Worm (Caenorhabditis elegans) whole organism, L2 larva: ENCODE measurements around the gene zip-12.

Source experiments
- C34F6.9 ChIP-seq: fragments of 150-350 bp; optimal IDR thresholded peaks from 2 replicates; lab custom pipeline; 2014; ENCODE audit warnings: missing biosample characterization, missing genetic modification characterization
- F13H6.1 ChIP-seq: sonication (generic microtip); optimal IDR thresholded peaks from 2 replicates; lab custom pipeline; 2016; ENCODE audit warnings: missing genetic modification characterization, missing compliant biosample characterization
- ZK546.5 ChIP-seq: sonication (generic microtip); optimal IDR thresholded peaks from 2 replicates; lab custom pipeline; 2017; ENCODE audit warnings: missing biosample characterization, missing genetic modification characterization
- alr-1 ChIP-seq: fragments of 150-350 bp; optimal IDR thresholded peaks from 2 replicates; lab custom pipeline; 2014; ENCODE audit warnings: missing biosample characterization, missing genetic modification characterization
- blmp-1 ChIP-seq: sonication (generic microtip); optimal IDR thresholded peaks from 2 replicates; lab custom pipeline; 2017; ENCODE audit warnings: missing genetic modification characterization, mild to moderate bottlenecking, missing compliant biosample characterization, antibody characterized with exemption, moderate library complexity; ENCODE audit not compliant: insufficient read depth
- ceh-16 ChIP-seq: fragments of 150-350 bp; optimal IDR thresholded peaks from 2 replicates; lab custom pipeline; 2014; ENCODE audit warnings: missing biosample characterization, missing genetic modification characterization
- ceh-82 ChIP-seq: fragments of 150-350 bp; optimal IDR thresholded peaks from 2 replicates; lab custom pipeline; 2014; ENCODE audit warnings: missing biosample characterization, missing genetic modification characterization
- crh-2 ChIP-seq: sonication (generic microtip); optimal IDR thresholded peaks from 2 replicates; lab custom pipeline; 2017; ENCODE audit warnings: missing biosample characterization, missing genetic modification characterization
- dmd-4 ChIP-seq: sonication (generic microtip); optimal IDR thresholded peaks from 2 replicates; lab custom pipeline; 2017; ENCODE audit warnings: missing biosample characterization, missing genetic modification characterization
- egl-27 ChIP-seq: sonication (generic microtip); optimal IDR thresholded peaks from 3 replicates; lab custom pipeline; 2017; ENCODE audit warnings: missing biosample characterization, missing genetic modification reagents, missing genetic modification characterization
- elt-1 ChIP-seq: fragments of 150-350 bp; optimal IDR thresholded peaks from 2 replicates; lab custom pipeline; 2014; ENCODE audit warnings: missing biosample characterization, missing genetic modification characterization
- elt-3 ChIP-seq: sonication (generic microtip); optimal IDR thresholded peaks from 2 replicates; lab custom pipeline; 2017; ENCODE audit warnings: missing biosample characterization, missing genetic modification characterization
- fos-1 ChIP-seq: fragments of 150-350 bp; optimal IDR thresholded peaks from 2 replicates; lab custom pipeline; 2014; ENCODE audit warnings: missing biosample characterization, missing genetic modification characterization
- gmeb-1 ChIP-seq: fragments of 150-350 bp; optimal IDR thresholded peaks from 2 replicates; lab custom pipeline; 2014; ENCODE audit warnings: missing biosample characterization, missing genetic modification characterization
- lin-11 ChIP-seq: fragments of 150-350 bp; sonication (generic microtip); optimal IDR thresholded peaks from 2 replicates; lab custom pipeline; 2014; ENCODE audit warnings: missing biosample characterization, missing genetic modification characterization, inconsistent platforms, mixed read lengths
- lin-13 ChIP-seq: fragments of 150-350 bp; optimal IDR thresholded peaks from 2 replicates; lab custom pipeline; 2014; ENCODE audit warnings: missing biosample characterization, missing genetic modification reagents, missing genetic modification characterization
- lin-39 ChIP-seq: fragments of 150-350 bp; optimal IDR thresholded peaks from 2 replicates; lab custom pipeline; 2014; ENCODE audit warnings: missing biosample characterization, missing genetic modification reagents, missing genetic modification characterization
- lsy-2 ChIP-seq, 2 experiments: fragments of 150-350 bp in 1 of 2; sonication (generic microtip) in 1 of 2; optimal IDR thresholded peaks; 2 replicates each; lab custom pipeline; 2014 to 2017; ENCODE audit warnings: missing biosample characterization in 2 of 2, missing genetic modification characterization in 2 of 2
- mab-5 ChIP-seq: fragments of 150-350 bp; optimal IDR thresholded peaks from 2 replicates; lab custom pipeline; 2014; ENCODE audit warnings: missing biosample characterization, missing genetic modification characterization
- mbf-1 ChIP-seq: sonication (generic microtip); optimal IDR thresholded peaks from 2 replicates; lab custom pipeline; 2017; ENCODE audit warnings: missing biosample characterization, missing genetic modification characterization
- mdl-1 ChIP-seq, 2 experiments: fragments of 150-350 bp in 1 of 2; sonication (generic microtip) in 1 of 2; optimal IDR thresholded peaks; 2 replicates each; lab custom pipeline; 2017; ENCODE audit warnings: missing biosample characterization in 2 of 2, missing genetic modification characterization in 2 of 2
- nhr-10 ChIP-seq: sonication (generic microtip); optimal IDR thresholded peaks from 2 replicates; lab custom pipeline; 2017; ENCODE audit warnings: missing biosample characterization, missing genetic modification characterization
- nhr-11 ChIP-seq: fragments of 150-350 bp; optimal IDR thresholded peaks from 2 replicates; lab custom pipeline; 2014; ENCODE audit warnings: missing biosample characterization, missing genetic modification characterization
- nhr-12 ChIP-seq: fragments of 150-350 bp; optimal IDR thresholded peaks from 2 replicates; lab custom pipeline; 2014; ENCODE audit warnings: missing biosample characterization, missing genetic modification characterization
- nhr-129 ChIP-seq: fragments of 150-350 bp; optimal IDR thresholded peaks from 2 replicates; lab custom pipeline; 2014; ENCODE audit warnings: missing biosample characterization, missing genetic modification characterization
- nhr-21 ChIP-seq: fragments of 150-350 bp; optimal IDR thresholded peaks from 2 replicates; lab custom pipeline; 2014; ENCODE audit warnings: missing biosample characterization, missing genetic modification characterization
- nhr-23 ChIP-seq: fragments of 150-350 bp; optimal IDR thresholded peaks from 2 replicates; lab custom pipeline; 2014; ENCODE audit warnings: missing biosample characterization, missing genetic modification reagents, missing genetic modification characterization
- nhr-237 ChIP-seq: fragments of 150-350 bp; optimal IDR thresholded peaks from 2 replicates; lab custom pipeline; 2014; ENCODE audit warnings: missing biosample characterization, missing genetic modification characterization
- nhr-25 ChIP-seq: fragments of 150-350 bp; sonication (generic microtip); optimal IDR thresholded peaks from 3 replicates; lab custom pipeline; 2014; ENCODE audit warnings: missing biosample characterization, missing genetic modification characterization
- nhr-6 ChIP-seq: fragments of 150-350 bp; optimal IDR thresholded peaks from 2 replicates; lab custom pipeline; 2014; ENCODE audit warnings: missing biosample characterization, missing genetic modification characterization
- peb-1 ChIP-seq: fragments of 150-350 bp; optimal IDR thresholded peaks from 2 replicates; lab custom pipeline; 2014; ENCODE audit warnings: missing biosample characterization, missing genetic modification characterization
- sem-4 ChIP-seq: fragments of 150-350 bp; optimal IDR thresholded peaks from 2 replicates; lab custom pipeline; 2014; ENCODE audit warnings: missing biosample characterization, missing genetic modification reagents, missing genetic modification characterization
- skn-1 ChIP-seq: sonication (generic microtip); optimal IDR thresholded peaks from 2 replicates; lab custom pipeline; 2017; ENCODE audit warnings: missing biosample characterization, missing genetic modification characterization
- sma-9 ChIP-seq, 2 experiments: fragments of 150-350 bp in 1 of 2; sonication (generic microtip) in 1 of 2; optimal IDR thresholded peaks; 2 replicates each; lab custom pipeline; 2014 to 2016; ENCODE audit warnings: missing genetic modification characterization in 2 of 2, mild to moderate bottlenecking in 1 of 2, missing biosample characterization in 1 of 2, missing compliant biosample characterization in 1 of 2, missing genetic modification reagents in 1 of 2, moderate library complexity in 1 of 2
- snpc-4 ChIP-seq: fragments of 150-350 bp; optimal IDR thresholded peaks from 2 replicates; lab custom pipeline; 2014; ENCODE audit warnings: missing biosample characterization, missing genetic modification characterization
- unc-39 ChIP-seq: fragments of 150-350 bp; optimal IDR thresholded peaks from 2 replicates; lab custom pipeline; 2014; ENCODE audit warnings: missing biosample characterization, missing genetic modification characterization
- unc-55 ChIP-seq: fragments of 150-350 bp; sonication (generic microtip); optimal IDR thresholded peaks from 3 replicates; lab custom pipeline; 2014; ENCODE audit warnings: missing biosample characterization, missing genetic modification reagents, missing genetic modification characterization
- unc-62 ChIP-seq: fragments of 150-350 bp; optimal IDR thresholded peaks from 2 replicates; lab custom pipeline; 2014; ENCODE audit warnings: missing biosample characterization, missing genetic modification reagents, missing genetic modification characterization
- zag-1 ChIP-seq: fragments of 150-350 bp; optimal IDR thresholded peaks from 2 replicates; lab custom pipeline; 2014; ENCODE audit warnings: missing biosample characterization, missing genetic modification characterization
- ztf-1 ChIP-seq: fragments of 200-800 bp; sonication (Bioruptor generic); conservative IDR thresholded peaks from 2 replicates; pipeline ENCODE4 v1.3.6; 2022; ENCODE audit warnings: missing genetic modification characterization, missing compliant biosample characterization
- ztf-11 ChIP-seq: sonication (generic microtip); optimal IDR thresholded peaks from 2 replicates; lab custom pipeline; 2017; ENCODE audit warnings: missing biosample characterization, missing genetic modification characterization
- ztf-4 ChIP-seq: fragments of 150-350 bp; optimal IDR thresholded peaks from 2 replicates; lab custom pipeline; 2014; ENCODE audit warnings: missing biosample characterization, missing genetic modification characterization

zip-12 gene

ce11 chrIII:12377198-12377662, 49.5 kb downstream of the zip-12 start, which contains the start of gene pph-4.2:
pph-4.2 (minus strand) TSS chrIII:12377248.
- TF ChIP-seq nhr-129 (tag; lab: Kevin White, UChicago), result no peak
- no peak for TF ChIP-seq lin-11
- TF ChIP-seq nhr-11 (tag; lab: Kevin White, UChicago), result no peak
- TF ChIP-seq nhr-25 (tag; lab: Kevin White, UChicago), result no peak
- TF ChIP-seq ceh-16 (tag; lab: Kevin White, UChicago), result no peak
- TF ChIP-seq nhr-10 (tag; lab: Kevin White, UChicago), result no peak
- TF ChIP-seq skn-1, result no peak
- no peak for TF ChIP-seq egl-27 (tag; lab: Kevin White, UChicago)
- TF ChIP-seq ztf-1 (GFP tag; lab: Robert Waterston, UW), result no peak
- no peak for TF ChIP-seq alr-1 (tag; lab: Kevin White, UChicago)
- peak; percentile 76 for TF ChIP-seq unc-55 (GFP tag; lab: Kevin White, UChicago)
- TF ChIP-seq peb-1 (tag; lab: Kevin White, UChicago), result no peak
- TF ChIP-seq zag-1 (tag; lab: Kevin White, UChicago), result no peak
- TF ChIP-seq ZK546.5 (tag; lab: Kevin White, UChicago), result no peak
- no peak for TF ChIP-seq mdl-1 (tag; optimal IDR thresholded peaks at IDR 0.05; lab: Kevin White, UChicago)
- TF ChIP-seq ztf-11 (tag; lab: Kevin White, UChicago), result no peak
- no peak for TF ChIP-seq nhr-23 (tag; lab: Kevin White, UChicago)
- TF ChIP-seq nhr-21, result no peak
- no peak for TF ChIP-seq ceh-82
- peak; percentile 62 for TF ChIP-seq C34F6.9 (tag; lab: Kevin White, UChicago)
- no peak for TF ChIP-seq unc-39 (tag; lab: Kevin White, UChicago)
- no peak for TF ChIP-seq nhr-12
- peak in 1 of 2 experiments; percentile 63 for TF ChIP-seq lsy-2 (tag; optimal IDR thresholded peaks at IDR 0.05; lab: Kevin White, UChicago)
- no peak for TF ChIP-seq fos-1 (tag; lab: Kevin White, UChicago)
- no peak for TF ChIP-seq lin-39 (tag; lab: Kevin White, UChicago)
- no peak for TF ChIP-seq nhr-6 (tag; lab: Kevin White, UChicago)
- no peak for TF ChIP-seq mab-5 (tag; lab: Kevin White, UChicago)
- no peak for TF ChIP-seq sma-9 (GFP tag; optimal IDR thresholded peaks at IDR 0.05; lab: Kevin White, UChicago)
- no peak for TF ChIP-seq sma-9 (tag; optimal IDR thresholded peaks at IDR 0.05; lab: Kevin White, UChicago)
- TF ChIP-seq ztf-4, result no peak
- no peak for TF ChIP-seq snpc-4
- TF ChIP-seq crh-2, result peak; percentile 1
- TF ChIP-seq F13H6.1 (tag; lab: Kevin White, UChicago), result no peak
- TF ChIP-seq mbf-1 (tag; lab: Kevin White, UChicago), result no peak
- TF ChIP-seq sem-4 (tag; lab: Kevin White, UChicago), result peak; percentile 45
- TF ChIP-seq dmd-4, result no peak
- no peak for TF ChIP-seq blmp-1
- no peak for TF ChIP-seq elt-3
- peak; percentile 92 for TF ChIP-seq gmeb-1
- TF ChIP-seq lin-13 (GFP tag; lab: Kevin White, UChicago), result peak; percentile 7
- TF ChIP-seq nhr-237 (tag; lab: Kevin White, UChicago), result no peak
- no peak for TF ChIP-seq unc-62 (GFP tag; lab: Kevin White, UChicago)
- no peak for TF ChIP-seq elt-1 (tag; lab: Kevin White, UChicago)
